Worm (Caenorhabditis elegans) whole organism, young adult: ENCODE results near the gene K12B6.4.
A peak's percentile ranks its signal among the peaks of the same experiment; 100 is the strongest.

Experiments used
- B0336.3 ChIP-seq: fragments of 200-800 bp; sonication (Bioruptor generic); IDR thresholded peaks from 2 replicates; pipeline ENCODE4 v1.3.6; 2022; ENCODE audit warnings: missing genetic modification characterization, missing compliant biosample characterization
- D2030.7 ChIP-seq: fragments of 200-800 bp; sonication (Bioruptor generic); IDR thresholded peaks from 2 replicates; pipeline ENCODE4 v1.3.6; 2022; ENCODE audit warnings: missing genetic modification reagents, missing genetic modification characterization, missing compliant biosample characterization
- F10E7.11 ChIP-seq: sonication (generic microtip); optimal IDR thresholded peaks from 2 replicates; lab custom pipeline; 2017; ENCODE audit warnings: mild to moderate bottlenecking, missing genetic modification characterization, moderate library complexity, missing compliant biosample characterization
- F23B12.7 ChIP-seq: sonication (generic microtip); optimal IDR thresholded peaks from 2 replicates; lab custom pipeline; 2017; ENCODE audit warnings: missing genetic modification characterization, mild to moderate bottlenecking, missing compliant biosample characterization, antibody characterized with exemption, moderate library complexity; ENCODE audit not compliant: insufficient read depth
- F33H1.4 ChIP-seq: fragments of 200-800 bp; sonication (Bioruptor generic); IDR thresholded peaks from 2 replicates; pipeline ENCODE4 v1.3.6; 2022; ENCODE audit warnings: missing genetic modification reagents, missing genetic modification characterization, missing compliant biosample characterization
- F39B2.1 ChIP-seq: fragments of 200-800 bp; sonication (Bioruptor generic); IDR thresholded peaks from 2 replicates; pipeline ENCODE4 v1.3.6; 2022; ENCODE audit warnings: missing genetic modification reagents, missing genetic modification characterization, missing compliant biosample characterization
- F52B5.7 ChIP-seq: sonication (generic microtip); optimal IDR thresholded peaks from 2 replicates; lab custom pipeline; 2016; ENCODE audit warnings: mild to moderate bottlenecking, missing genetic modification characterization, missing compliant biosample characterization
- F55B11.4 ChIP-seq: sonication (generic microtip); optimal IDR thresholded peaks from 2 replicates; lab custom pipeline; 2016; ENCODE audit warnings: missing compliant biosample characterization, missing genetic modification characterization, borderline replicate concordance; ENCODE audit not compliant: insufficient read depth
- F57A8.1 ChIP-seq: fragments of 200-800 bp; sonication (Bioruptor generic); optimal IDR thresholded peaks from 2 replicates; lab custom pipeline; 2018; ENCODE audit warnings: mild to moderate bottlenecking, missing genetic modification characterization, moderate library complexity, missing compliant biosample characterization
- Y53F4B.3 ChIP-seq: fragments of 200-800 bp; sonication (Bioruptor generic); IDR thresholded peaks from 2 replicates; pipeline ENCODE4 v1.3.6; 2022; ENCODE audit warnings: missing genetic modification reagents, missing genetic modification characterization, missing compliant biosample characterization
- Y53G8AR.9 ChIP-seq: fragments of 200-800 bp; sonication (Bioruptor generic); conservative IDR thresholded peaks from 2 replicates; pipeline ENCODE4 v1.3.6; 2022; ENCODE audit warnings: missing genetic modification reagents, missing genetic modification characterization, missing compliant biosample characterization
- Y56A3A.18 ChIP-seq: fragments of 200-800 bp; sonication (Bioruptor generic); IDR thresholded peaks from 2 replicates; pipeline ENCODE4 v1.3.6; 2022; ENCODE audit warnings: missing genetic modification reagents, missing genetic modification characterization, missing compliant biosample characterization
- Y67H2A.10 ChIP-seq: fragments of 200-800 bp; sonication (Bioruptor generic); conservative IDR thresholded peaks from 2 replicates; pipeline ENCODE4 v1.3.6; 2022; ENCODE audit warnings: missing genetic modification reagents, missing genetic modification characterization, missing compliant biosample characterization
- aptf-3 ChIP-seq: fragments of 200-800 bp; sonication (Bioruptor generic); IDR thresholded peaks from 2 replicates; pipeline ENCODE4 v1.3.6; 2022; ENCODE audit warnings: missing genetic modification characterization, missing compliant biosample characterization
- attf-6 ChIP-seq: fragments of 200-800 bp; sonication (Bioruptor generic); IDR thresholded peaks from 2 replicates; pipeline ENCODE4 v1.3.6; 2022; ENCODE audit warnings: missing genetic modification reagents, missing genetic modification characterization, missing compliant biosample characterization
- bed-1 ChIP-seq: fragments of 200-800 bp; sonication (Bioruptor generic); IDR thresholded peaks from 2 replicates; pipeline ENCODE4 v1.3.6; 2022; ENCODE audit warnings: missing genetic modification reagents, missing genetic modification characterization, missing compliant biosample characterization
- ccch-3 ChIP-seq: fragments of 200-800 bp; sonication (Bioruptor generic); optimal IDR thresholded peaks from 2 replicates; lab custom pipeline; 2018; ENCODE audit warnings: mild to moderate bottlenecking, missing genetic modification characterization, missing compliant biosample characterization
- cebp-1 ChIP-seq, 2 experiments: fragments of 200-800 bp in 1 of 2; sonication (Bioruptor generic) in 1 of 2; sonication (generic microtip) in 1 of 2; IDR thresholded peaks in 1 of 2; optimal IDR thresholded peaks in 1 of 2; 2 replicates each; pipeline versions ENCODE4 v1.3.6 to Lab custom; 2017 to 2022; ENCODE audit warnings: missing compliant biosample characterization in 2 of 2, missing genetic modification characterization in 2 of 2, mild to moderate bottlenecking in 1 of 2, missing genetic modification reagents in 1 of 2, moderate library complexity in 1 of 2
- ceh-27 ChIP-seq: fragments of 200-800 bp; sonication (Bioruptor generic); optimal IDR thresholded peaks from 2 replicates; lab custom pipeline; 2018; ENCODE audit warnings: mild to moderate bottlenecking, missing genetic modification characterization, moderate library complexity, missing compliant biosample characterization
- ceh-40 ChIP-seq: fragments of 200-800 bp; sonication (Bioruptor generic); IDR thresholded peaks from 2 replicates; pipeline ENCODE4 v1.3.6; 2022; ENCODE audit warnings: missing genetic modification characterization, missing compliant biosample characterization
- ceh-58 ChIP-seq: fragments of 200-800 bp; sonication (Bioruptor generic); IDR thresholded peaks from 2 replicates; pipeline ENCODE4 v1.3.6; 2022; ENCODE audit warnings: missing genetic modification characterization, missing compliant biosample characterization
- dox-1 ChIP-seq: fragments of 200-800 bp; sonication (Bioruptor generic); IDR thresholded peaks from 2 replicates; pipeline ENCODE4 v1.3.6; 2022; ENCODE audit warnings: missing genetic modification reagents, missing genetic modification characterization, missing compliant biosample characterization
- dpff-1 ChIP-seq: sonication (generic microtip); optimal IDR thresholded peaks from 2 replicates; lab custom pipeline; 2017; ENCODE audit warnings: mild to moderate bottlenecking, missing genetic modification characterization, missing compliant biosample characterization
- gei-17 ChIP-seq: fragments of 200-800 bp; sonication (Bioruptor generic); optimal IDR thresholded peaks from 2 replicates; lab custom pipeline; 2018; ENCODE audit warnings: mild to moderate bottlenecking, missing genetic modification characterization, missing compliant biosample characterization
- hlh-12 ChIP-seq: sonication (generic microtip); optimal IDR thresholded peaks from 2 replicates; lab custom pipeline; 2016; ENCODE audit warnings: missing genetic modification characterization, missing compliant biosample characterization
- let-607 ChIP-seq, 2 experiments: fragments of 200-800 bp in 1 of 2; sonication (Bioruptor generic) in 1 of 2; sonication (generic microtip) in 1 of 2; optimal IDR thresholded peaks; 2 replicates each; lab custom pipeline; 2016 to 2018; ENCODE audit warnings: mild to moderate bottlenecking in 2 of 2, missing compliant biosample characterization in 2 of 2, missing genetic modification characterization in 2 of 2, moderate library complexity in 2 of 2, missing genotype in 1 of 2
- lin-26 ChIP-seq: fragments of 200-800 bp; sonication (Bioruptor generic); IDR thresholded peaks from 2 replicates; pipeline ENCODE4 v1.3.6; 2022; ENCODE audit warnings: missing genetic modification reagents, missing genetic modification characterization, missing compliant biosample characterization
- lin-40 ChIP-seq: sonication (generic microtip); optimal IDR thresholded peaks from 2 replicates; lab custom pipeline; 2016; ENCODE audit warnings: missing genetic modification characterization, mild to moderate bottlenecking, missing compliant biosample characterization, missing genotype, missing genetic modification reagents
- madf-3 ChIP-seq: fragments of 200-800 bp; sonication (Bioruptor generic); IDR thresholded peaks from 2 replicates; pipeline ENCODE4 v1.3.6; 2022; ENCODE audit warnings: missing genetic modification reagents, missing genetic modification characterization, missing compliant biosample characterization
- madf-8 ChIP-seq: fragments of 200-800 bp; sonication (Bioruptor generic); conservative IDR thresholded peaks from 2 replicates; pipeline ENCODE4 v1.3.6; 2022; ENCODE audit warnings: missing genetic modification reagents, missing genetic modification characterization, missing compliant biosample characterization
- mel-28 ChIP-seq: sonication (generic microtip); optimal IDR thresholded peaks from 2 replicates; lab custom pipeline; 2016; ENCODE audit warnings: borderline replicate concordance, mild to moderate bottlenecking, missing genetic modification characterization, missing compliant biosample characterization
- mes-4 ChIP-seq: sonication (generic microtip); optimal IDR thresholded peaks from 2 replicates; lab custom pipeline; 2016; ENCODE audit warnings: missing genotype, missing genetic modification characterization, missing compliant biosample characterization
- nhr-120 ChIP-seq: fragments of 200-800 bp; sonication (Bioruptor generic); IDR thresholded peaks from 2 replicates; pipeline ENCODE4 v1.3.6; 2022; ENCODE audit warnings: missing genetic modification characterization, missing compliant biosample characterization
- nhr-179 ChIP-seq: sonication (generic microtip); optimal IDR thresholded peaks from 2 replicates; lab custom pipeline; 2016; ENCODE audit warnings: mild to moderate bottlenecking, missing genetic modification characterization, missing compliant biosample characterization
- nhr-80 ChIP-seq: sonication (generic microtip); optimal IDR thresholded peaks from 2 replicates; lab custom pipeline; 2016; ENCODE audit warnings: missing genetic modification characterization, missing compliant biosample characterization
- nhr-90 ChIP-seq: sonication (generic microtip); optimal IDR thresholded peaks from 2 replicates; lab custom pipeline; 2016; ENCODE audit warnings: missing genotype, mild to moderate bottlenecking, missing genetic modification characterization, missing compliant biosample characterization
- pbrm-1 ChIP-seq: fragments of 200-800 bp; sonication (Bioruptor generic); IDR thresholded peaks from 2 replicates; pipeline ENCODE4 v1.3.6; 2022; ENCODE audit warnings: missing genetic modification reagents, missing genetic modification characterization, missing compliant biosample characterization
- pha-4 ChIP-seq: fragments of 150-350 bp; sonication (generic microtip); optimal IDR thresholded peaks from 2 replicates; lab custom pipeline; 2014; ENCODE audit warnings: missing biosample characterization, missing genetic modification reagents, missing genetic modification characterization
- rpc-1 ChIP-seq, 2 experiments: fragments of 150-350 bp in 1 of 2; sonication (generic microtip) in 1 of 2; optimal IDR thresholded peaks; 2 replicates each; lab custom pipeline; 2014 to 2018; ENCODE audit warnings: missing biosample characterization in 1 of 2, missing genetic modification characterization in 1 of 2, missing genetic modification reagents in 1 of 2, missing genotype in 1 of 2
- somi-1 ChIP-seq: fragments of 200-800 bp; sonication (Bioruptor generic); optimal IDR thresholded peaks from 2 replicates; lab custom pipeline; 2018; ENCODE audit warnings: mild to moderate bottlenecking, missing genetic modification characterization, missing compliant biosample characterization
- tlf-1 ChIP-seq: fragments of 200-800 bp; sonication (Bioruptor generic); optimal IDR thresholded peaks from 2 replicates; lab custom pipeline; 2018; ENCODE audit warnings: mild to moderate bottlenecking, missing genetic modification characterization, missing compliant biosample characterization
- unc-130 ChIP-seq: sonication (generic microtip); optimal IDR thresholded peaks from 2 replicates; lab custom pipeline; 2016; ENCODE audit warnings: missing genetic modification reagents, missing genetic modification characterization, missing compliant biosample characterization
- xnd-1 ChIP-seq: sonication (generic microtip); optimal IDR thresholded peaks from 2 replicates; lab custom pipeline; 2016; ENCODE audit warnings: missing genotype, missing genetic modification reagents, missing genetic modification characterization, missing compliant biosample characterization
- zim-3 ChIP-seq: sonication (generic microtip); optimal IDR thresholded peaks from 2 replicates; lab custom pipeline; 2017; ENCODE audit warnings: mild to moderate bottlenecking, missing genetic modification characterization, moderate library complexity, missing compliant biosample characterization
- ztf-25 ChIP-seq: fragments of 200-800 bp; sonication (Bioruptor generic); IDR thresholded peaks from 2 replicates; pipeline ENCODE4 v1.3.6; 2022; ENCODE audit warnings: missing genetic modification reagents, missing genetic modification characterization, missing compliant biosample characterization
- ztf-28 ChIP-seq: fragments of 200-800 bp; sonication (Bioruptor generic); IDR thresholded peaks from 2 replicates; pipeline ENCODE4 v1.3.6; 2022; ENCODE audit warnings: missing genetic modification reagents, missing genetic modification characterization, missing compliant biosample characterization

The K12B6.4 gene

DNA sequence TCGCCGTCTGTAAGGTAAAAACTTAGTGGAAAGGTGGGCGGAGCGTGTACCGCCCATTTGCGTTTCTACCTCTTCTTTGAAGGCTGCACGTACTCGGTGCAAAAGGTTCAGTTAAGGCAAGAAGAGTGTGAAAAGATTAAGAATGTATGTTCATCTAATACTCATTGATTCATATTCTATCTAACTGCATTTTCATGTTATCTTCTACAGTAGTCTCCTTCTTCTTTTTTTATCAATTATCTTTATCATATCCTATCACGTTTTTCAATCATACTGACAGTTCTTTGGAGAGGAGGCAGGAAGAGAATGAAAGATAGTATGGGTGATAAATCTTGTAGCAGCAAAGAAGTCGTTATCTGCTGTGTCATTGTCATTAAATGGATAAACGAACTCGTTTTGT lies 33.7 kb downstream of the K12B6.4 start (continued):
- TF ChIP-seq lin-26 (GFP tag; lab: Robert Waterston, UW), result no peak
- no peak for TF ChIP-seq Y53F4B.3 (GFP tag; lab: Robert Waterston, UW)
- no peak for TF ChIP-seq attf-6 (GFP tag; lab: Robert Waterston, UW)
- no peak for TF ChIP-seq D2030.7 (GFP tag; lab: Robert Waterston, UW)
- no peak for TF ChIP-seq hlh-12 (tag; lab: Kevin White, UChicago)
- no peak for TF ChIP-seq dox-1 (GFP tag; lab: Robert Waterston, UW)
- no peak for TF ChIP-seq gei-17 (GFP tag; lab: Kevin White, UChicago)
- TF ChIP-seq cebp-1 (GFP tag; IDR thresholded peaks at IDR 0.05; lab: Robert Waterston, UW), result no peak
- peak; percentile 5 for TF ChIP-seq cebp-1 (tag; optimal IDR thresholded peaks at IDR 0.05; lab: Kevin White, UChicago)
- TF ChIP-seq ztf-28 (GFP tag; lab: Robert Waterston, UW), result no peak
- TF ChIP-seq pha-4 (tag; lab: Kevin White, UChicago), result no peak
- no peak for TF ChIP-seq rpc-1 (optimal IDR thresholded peaks at IDR 0.05; lab: Kevin White, UChicago)
- TF ChIP-seq rpc-1 (tag; optimal IDR thresholded peaks at IDR 0.05; lab: Kevin White, UChicago), result no peak
- no peak for TF ChIP-seq ceh-40
- no peak for TF ChIP-seq ccch-3 (GFP tag; lab: Kevin White, UChicago)
- TF ChIP-seq mes-4 (tag; lab: Kevin White, UChicago), result no peak
- no peak for TF ChIP-seq ztf-25
- TF ChIP-seq F39B2.1 (GFP tag; lab: Robert Waterston, UW), result no peak
- TF ChIP-seq ceh-58 (GFP tag; lab: Robert Waterston, UW), result no peak
- TF ChIP-seq B0336.3 (GFP tag; lab: Robert Waterston, UW), result no peak
- TF ChIP-seq nhr-179 (tag; lab: Kevin White, UChicago), result no peak
- peak; percentile 81 for TF ChIP-seq somi-1 (GFP tag; lab: Kevin White, UChicago)
- no peak for TF ChIP-seq tlf-1 (GFP tag; lab: Kevin White, UChicago)
- TF ChIP-seq ceh-27 (GFP tag; lab: Kevin White, UChicago), result no peak
- no peak for TF ChIP-seq F57A8.1
- TF ChIP-seq zim-3 (tag; lab: Kevin White, UChicago), result no peak
- TF ChIP-seq bed-1 (GFP tag; lab: Robert Waterston, UW), result no peak
- no peak for TF ChIP-seq pbrm-1 (GFP tag; lab: Robert Waterston, UW)
- TF ChIP-seq mel-28 (tag; lab: Kevin White, UChicago), result no peak
- no peak for TF ChIP-seq xnd-1 (tag; lab: Kevin White, UChicago)
- TF ChIP-seq dpff-1 (tag; lab: Kevin White, UChicago), result no peak
- no peak for TF ChIP-seq F23B12.7 (tag; lab: Kevin White, UChicago)

DNA sequence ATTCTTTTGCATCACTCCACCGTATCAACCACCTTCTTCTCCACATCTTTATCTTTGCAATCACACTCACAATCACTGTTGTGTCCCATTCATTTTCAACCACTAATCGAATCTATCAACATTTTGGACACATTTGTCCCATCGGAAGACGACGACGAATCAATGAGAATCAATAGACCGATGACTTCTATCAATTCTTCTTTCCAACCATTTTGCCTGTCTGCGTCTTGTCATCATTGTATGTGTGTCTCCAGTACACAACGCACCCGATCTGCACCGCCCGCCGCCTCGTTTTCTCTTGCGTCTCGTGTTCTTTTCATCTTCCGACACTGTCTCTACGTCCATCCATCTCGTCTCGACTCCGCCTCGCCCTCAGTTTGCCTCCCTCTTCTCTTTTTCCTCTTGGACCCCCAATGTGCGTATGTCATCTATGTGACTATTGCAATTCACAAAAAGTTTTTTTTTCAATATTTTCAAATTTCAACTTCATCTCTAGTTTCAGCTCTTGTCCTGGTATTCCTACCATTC lies 34.6 kb downstream of the K12B6.4 start, which contains the start of gene dmd-7:
dmd-7 (plus strand) TSS at position 478 of the 528 bp plus-strand sequence.
- TF ChIP-seq aptf-3 (GFP tag; lab: Robert Waterston, UW) (no peak), F55B11.4 (no peak), Y56A3A.18 (GFP tag; lab: Robert Waterston, UW) (no peak), lin-40 (tag; lab: Kevin White, UChicago) (peak; percentile 87), F23B12.7 (tag; lab: Kevin White, UChicago) (no peak), Y67H2A.10 (GFP tag; lab: Robert Waterston, UW) (no peak), Y53G8AR.9 (GFP tag; lab: Robert Waterston, UW) (0 out of 2 replicates have a peak, but pooled peaks have one; percentile 15), D2030.7 (GFP tag; lab: Robert Waterston, UW) (no peak), F10E7.11 (no peak), dox-1 (GFP tag; lab: Robert Waterston, UW) (peak; percentile 67), F52B5.7 (no peak), madf-3 (GFP tag; lab: Robert Waterston, UW) (no peak), mes-4 (tag; lab: Kevin White, UChicago) (no peak), ztf-28 (GFP tag; lab: Robert Waterston, UW) (no peak), unc-130 (GFP tag; lab: Kevin White, UChicago) (no peak), nhr-90 (tag; lab: Kevin White, UChicago) (peak; percentile 9), nhr-80 (tag; lab: Kevin White, UChicago) (peak; percentile 80), F33H1.4 (GFP tag; lab: Robert Waterston, UW) (no peak), nhr-120 (GFP tag; lab: Robert Waterston, UW) (no peak), zim-3 (tag; lab: Kevin White, UChicago) (no peak), let-607 (tag; optimal IDR thresholded peaks at IDR 0.05; lab: Kevin White, UChicago) (no peak), madf-8 (GFP tag; lab: Robert Waterston, UW) (no peak), pbrm-1 (GFP tag; lab: Robert Waterston, UW) (no peak), gei-17 (GFP tag; lab: Kevin White, UChicago) (peak; percentile 62)
